4 worm cellular contexts compared by ENCODE assay signal in genomic region chrX:11603234-11604108, ce11.
TF ChIP-seq lines count a peak whose summit lies in the region.

No protein-coding gene starts in this region.

TF ChIP-seq in whole organism, L2 larva, 48 proteins besides CTCF, POLR2A, EP300 and RAD21 (continues in another document):
- TF ChIP-seq fos-1 (tag; optimal IDR thresholded peaks at IDR 0.05; lab: Kevin White, UChicago) (no peak), nhr-21 (tag; optimal IDR thresholded peaks at IDR 0.05; lab: Kevin White, UChicago) (peak; percentile 32), zag-1 (tag; optimal IDR thresholded peaks at IDR 0.05; lab: Kevin White, UChicago) (peak; percentile 44), mdl-1 (tag; optimal IDR thresholded peaks at IDR 0.05; lab: Kevin White, UChicago) (no peak), mab-5 (tag; optimal IDR thresholded peaks at IDR 0.05; lab: Kevin White, UChicago) (peak; percentile 77), elt-1 (tag; optimal IDR thresholded peaks at IDR 0.05; lab: Kevin White, UChicago) (no peak), mbf-1 (tag; optimal IDR thresholded peaks at IDR 0.05; lab: Kevin White, UChicago) (peak; percentile 44), dmd-4 (tag; optimal IDR thresholded peaks at IDR 0.05; lab: Kevin White, UChicago) (no peak), ztf-4 (tag; optimal IDR thresholded peaks at IDR 0.05; lab: Kevin White, UChicago) (peak; percentile 91), F13H6.1 (tag; optimal IDR thresholded peaks at IDR 0.05; lab: Kevin White, UChicago) (peak; percentile 34), nhr-6 (tag; optimal IDR thresholded peaks at IDR 0.05; lab: Kevin White, UChicago) (peak; percentile 69), ztf-1 (GFP tag; conservative IDR thresholded peaks at IDR 0.05; lab: Robert Waterston, UW) (no peak), nhr-129 (tag; optimal IDR thresholded peaks at IDR 0.05; lab: Kevin White, UChicago) (peak; percentile 10), R02D3.7 (tag; optimal IDR thresholded peaks at IDR 0.05; lab: Kevin White, UChicago) (no peak), ceh-82 (tag; optimal IDR thresholded peaks at IDR 0.05; lab: Kevin White, UChicago) (no peak), unc-39 (tag; optimal IDR thresholded peaks at IDR 0.05; lab: Kevin White, UChicago) (no peak), lsy-2 (tag; optimal IDR thresholded peaks at IDR 0.05; lab: Kevin White, UChicago) (peak; percentile 47 to 75), ceh-16 (tag; optimal IDR thresholded peaks at IDR 0.05; lab: Kevin White, UChicago) (no peak), Y55F3AM.14 (GFP tag; optimal IDR thresholded peaks at IDR 0.05; lab: Kevin White, UChicago) (peak; percentile 47), nhr-23 (tag; optimal IDR thresholded peaks at IDR 0.05; lab: Kevin White, UChicago) (no peak), peb-1 (tag; optimal IDR thresholded peaks at IDR 0.05; lab: Kevin White, UChicago) (no peak), nhr-10 (tag; optimal IDR thresholded peaks at IDR 0.05; lab: Kevin White, UChicago) (peak; percentile 7), lin-39 (tag; optimal IDR thresholded peaks at IDR 0.05; lab: Kevin White, UChicago) (no peak), ZK546.5 (tag; optimal IDR thresholded peaks at IDR 0.05; lab: Kevin White, UChicago) (no peak)

TF ChIP-seq in whole organism, L4 larva, 104 proteins besides CTCF, POLR2A, EP300 and RAD21 (continues in another document):
- TF ChIP-seq T20F7.1 (GFP tag; optimal IDR thresholded peaks at IDR 0.05; lab: Kevin White, UChicago) (peak; percentile 75), ZK546.5 (tag; optimal IDR thresholded peaks at IDR 0.05; lab: Kevin White, UChicago) (no peak), ctbp-1 (GFP tag; IDR thresholded peaks at IDR 0.05; lab: Robert Waterston, UW) (no peak), F26F4.8 (GFP tag; conservative IDR thresholded peaks at IDR 0.05; lab: Robert Waterston, UW) (no peak), nhr-111 (GFP tag; optimal IDR thresholded peaks at IDR 0.05; lab: Kevin White, UChicago) (peak; percentile 54), mdl-1 (tag; optimal IDR thresholded peaks at IDR 0.05; lab: Kevin White, UChicago) (no peak), nhr-42 (GFP tag; IDR thresholded peaks at IDR 0.05; lab: Robert Waterston, UW) (no peak), F44E2.7 (GFP tag; IDR thresholded peaks at IDR 0.05; lab: Robert Waterston, UW) (no peak), lim-7 (GFP tag; IDR thresholded peaks at IDR 0.05; lab: Robert Waterston, UW) (no peak), spr-3 (GFP tag; optimal IDR thresholded peaks at IDR 0.05; lab: Kevin White, UChicago) (peak; percentile 70), mep-1 (tag; optimal IDR thresholded peaks at IDR 0.05; lab: Kevin White, UChicago) (peak; percentile 94), lin-29 (GFP tag; IDR thresholded peaks at IDR 0.05; lab: Robert Waterston, UW) (no peak), ceh-20 (GFP tag; IDR thresholded peaks at IDR 0.05; lab: Robert Waterston, UW) (0 out of 2 replicates have a peak, but pooled peaks have one; percentile 9), F10B5.3 (tag; optimal IDR thresholded peaks at IDR 0.05; lab: Kevin White, UChicago) (peak; percentile 52), mxl-2 (GFP tag; conservative IDR thresholded peaks at IDR 0.05; lab: Robert Waterston, UW) (no peak), arid-1 (GFP tag; conservative IDR thresholded peaks at IDR 0.05; lab: Robert Waterston, UW) (peak; percentile 20), nhr-102 (tag; optimal IDR thresholded peaks at IDR 0.05; lab: Kevin White, UChicago) (peak; percentile 92), dmd-6 (GFP tag; IDR thresholded peaks at IDR 0.05; lab: Robert Waterston, UW) (0 out of 2 replicates have a peak, but pooled peaks have one; percentile 23), dmd-8 (GFP tag; IDR thresholded peaks at IDR 0.05; lab: Robert Waterston, UW) (no peak), ces-1 (GFP tag; optimal IDR thresholded peaks at IDR 0.05; lab: Kevin White, UChicago) (peak; percentile 26), zip-2 (tag; optimal IDR thresholded peaks at IDR 0.05; lab: Kevin White, UChicago) (peak; percentile 60), lin-1 (GFP tag; IDR thresholded peaks at IDR 0.05; lab: Robert Waterston, UW) (no peak), zfp-3 (GFP tag; conservative IDR thresholded peaks at IDR 0.05; lab: Robert Waterston, UW) (peak; percentile 87), nhr-41 (GFP tag; IDR thresholded peaks at IDR 0.05; lab: Robert Waterston, UW) (no peak)

TF ChIP-seq in whole organism, late embryonic, 69 proteins besides CTCF, POLR2A, EP300 and RAD21:
- TF ChIP-seq syd-9 (tag; optimal IDR thresholded peaks at IDR 0.05; lab: Kevin White, UChicago) (no peak), ama-1 (optimal IDR thresholded peaks at IDR 0.05; lab: Kevin White, UChicago) (peak; percentile 42), lim-6 (tag; optimal IDR thresholded peaks at IDR 0.05; lab: Kevin White, UChicago) (no peak), ceh-24 (tag; optimal IDR thresholded peaks at IDR 0.05; lab: Kevin White, UChicago) (no peak), ztf-16 (tag; optimal IDR thresholded peaks at IDR 0.05; lab: Kevin White, UChicago) (no peak), zip-5 (tag; optimal IDR thresholded peaks at IDR 0.05; lab: Kevin White, UChicago) (no peak), pax-1 (tag; optimal IDR thresholded peaks at IDR 0.05; lab: Kevin White, UChicago) (no peak), T23F11.4 (GFP tag; optimal IDR thresholded peaks at IDR 0.05; lab: Kevin White, UChicago) (peak; percentile 28), dmd-4 (tag; optimal IDR thresholded peaks at IDR 0.05; lab: Kevin White, UChicago; ENCODE audit: borderline replicate concordance) (no peak), npax-4 (tag; optimal IDR thresholded peaks at IDR 0.05; lab: Kevin White, UChicago) (no peak)

TF ChIP-seq in whole organism, mixed stage, embryonic, 35 proteins besides CTCF, POLR2A, EP300 and RAD21:
- TF ChIP-seq sptf-1 (tag; optimal IDR thresholded peaks at IDR 0.05; lab: Kevin White, UChicago) (peak; percentile 23), nhr-2 (tag; optimal IDR thresholded peaks at IDR 0.05; lab: Kevin White, UChicago) (no peak), ceh-83 (GFP tag; optimal IDR thresholded peaks at IDR 0.05; lab: Kevin White, UChicago) (peak; percentile 54), elt-3 (tag; optimal IDR thresholded peaks at IDR 0.05; lab: Kevin White, UChicago) (no peak), nhr-28 (tag; optimal IDR thresholded peaks at IDR 0.05; lab: Kevin White, UChicago) (no peak), unc-62 (GFP tag; optimal IDR thresholded peaks at IDR 0.05; lab: Kevin White, UChicago) (no peak), mls-2 (tag; optimal IDR thresholded peaks at IDR 0.05; lab: Kevin White, UChicago) (no peak), flh-1 (GFP tag; optimal IDR thresholded peaks at IDR 0.05; lab: Kevin White, UChicago) (no peak), ces-1 (GFP tag; optimal IDR thresholded peaks at IDR 0.05; lab: Kevin White, UChicago) (peak; percentile 61), mab-5 (tag; optimal IDR thresholded peaks at IDR 0.05; lab: Kevin White, UChicago) (no peak), lsy-2 (tag; optimal IDR thresholded peaks at IDR 0.05; lab: Kevin White, UChicago) (no peak), ham-2 (GFP tag; optimal IDR thresholded peaks at IDR 0.05; lab: Kevin White, UChicago) (no peak), elt-1 (tag; optimal IDR thresholded peaks at IDR 0.05; lab: Kevin White, UChicago; ENCODE audit: borderline replicate concordance, insufficient read depth) (no peak), pha-4 (tag; optimal IDR thresholded peaks at IDR 0.05; lab: Kevin White, UChicago) (no peak), snpc-4 (tag; optimal IDR thresholded peaks at IDR 0.05; lab: Kevin White, UChicago) (no peak), zip-8 (tag; optimal IDR thresholded peaks at IDR 0.05; lab: Kevin White, UChicago) (no peak), mep-1 (tag; optimal IDR thresholded peaks at IDR 0.05; lab: Kevin White, UChicago) (no peak), unc-120 (tag; optimal IDR thresholded peaks at IDR 0.05; lab: Kevin White, UChicago; ENCODE audit: poor library complexity, severe bottlenecking) (no peak), ztf-11 (tag; optimal IDR thresholded peaks at IDR 0.05; lab: Kevin White, UChicago) (no peak), sem-2 (GFP tag; optimal IDR thresholded peaks at IDR 0.05; lab: Kevin White, UChicago) (no peak)
